Fruit fly (Drosophila melanogaster): ENCODE data around the gene ChAT.

ChAT gene

dm6 chr3R:18758548-18759257 is 53.4 kb downstream of the ChAT start, which contains the start of gene Epg5 (continued):
- no peak for TF ChIP-seq fd3F (GFP tag; optimal IDR thresholded peaks at IDR 0.05)
- no peak for TF ChIP-seq Lim3 (GFP tag; IDR thresholded peaks at IDR 0.05)
- TF ChIP-seq CG7745 (tag; optimal IDR thresholded peaks at IDR 0.05): no peak
- TF ChIP-seq CG10431 (GFP tag; optimal IDR thresholded peaks at IDR 0.05): no peak
- no peak for TF ChIP-seq sug (tag; optimal IDR thresholded peaks at IDR 0.05)
- peak; percentile 97 for TF ChIP-seq row (GFP tag; IDR thresholded peaks at IDR 0.05)
- TF ChIP-seq CG6791 (GFP tag; IDR thresholded peaks at IDR 0.05; ENCODE audit: partially characterized antibody): peak; percentile 95
- TF ChIP-seq Doc3 (GFP tag; IDR thresholded peaks at IDR 0.05; ENCODE audit: partially characterized antibody): peak; percentile 99
- no peak for TF ChIP-seq CG6854 (GFP tag; optimal IDR thresholded peaks at IDR 0.05)
- no peak for TF ChIP-seq ATbp (GFP tag; optimal IDR thresholded peaks at IDR 0.05)
- TF ChIP-seq grau (tag; optimal IDR thresholded peaks at IDR 0.05): no peak
- no peak for TF ChIP-seq CG10979 (tag; optimal IDR thresholded peaks at IDR 0.05)
- TF ChIP-seq sqz (GFP tag; optimal IDR thresholded peaks at IDR 0.05): no peak
- TF ChIP-seq CG14710 (tag; optimal IDR thresholded peaks at IDR 0.05): no peak
- TF ChIP-seq en (GFP tag; optimal IDR thresholded peaks at IDR 0.05): no peak
- peak; percentile 65 for TF ChIP-seq Xrp1 (GFP tag; IDR thresholded peaks at IDR 0.05)
- TF ChIP-seq Fer2 (tag; optimal IDR thresholded peaks at IDR 0.05): peak; percentile 50
- no peak for TF ChIP-seq Atf6 (GFP tag; IDR thresholded peaks at IDR 0.05)
- peak; percentile 83 for TF ChIP-seq MBD-R2 (GFP tag; IDR thresholded peaks at IDR 0.05)
- TF ChIP-seq Spps (tag; optimal IDR thresholded peaks at IDR 0.05): peak; percentile 4
- no peak for TF ChIP-seq CG17568 (GFP tag; optimal IDR thresholded peaks at IDR 0.05)
- TF ChIP-seq sim (GFP tag; IDR thresholded peaks at IDR 0.05): no peak
- peak; percentile 78 for TF ChIP-seq Dref (GFP tag; IDR thresholded peaks at IDR 0.05)
- TF ChIP-seq Sox100B (GFP tag; optimal IDR thresholded peaks at IDR 0.05): no peak
- TF ChIP-seq CG13624 (GFP tag; optimal IDR thresholded peaks at IDR 0.05): peak; percentile 83
- peak; percentile 69 for TF ChIP-seq Dad (GFP tag; optimal IDR thresholded peaks at IDR 0.05)
- peak; percentile 95 for TF ChIP-seq sens (GFP tag)
- TF ChIP-seq NC2α (GFP tag; optimal IDR thresholded peaks at IDR 0.05): no peak
- peak; percentile 70 for TF ChIP-seq CG16815 (GFP tag; optimal IDR thresholded peaks at IDR 0.05)
- TF ChIP-seq D19A (tag; optimal IDR thresholded peaks at IDR 0.05): no peak
- no peak for TF ChIP-seq CG2199 (GFP tag; IDR thresholded peaks at IDR 0.05)
- peak; percentile 62 for TF ChIP-seq CG7786 (GFP tag; optimal IDR thresholded peaks at IDR 0.05)
- TF ChIP-seq Asciz (GFP tag; optimal IDR thresholded peaks at IDR 0.05): no peak
- TF ChIP-seq CG17612 (GFP tag; IDR thresholded peaks at IDR 0.05): 0 out of 2 replicates have a peak, but pooled peaks have one; percentile 17
- no peak for TF ChIP-seq CG6254 (GFP tag; optimal IDR thresholded peaks at IDR 0.05)
- TF ChIP-seq Neu2 (GFP tag; optimal IDR thresholded peaks at IDR 0.05; ENCODE audit: borderline replicate concordance): no peak
- TF ChIP-seq Taf1 (GFP tag; IDR thresholded peaks at IDR 0.05): no peak; the same call in 1 of the 2 replicates
- peak; percentile 59 for TF ChIP-seq Dek (tag; optimal IDR thresholded peaks at IDR 0.05)
- TF ChIP-seq Nf-YC (tag; optimal IDR thresholded peaks at IDR 0.05): no peak
- TF ChIP-seq CG7271 (tag; optimal IDR thresholded peaks at IDR 0.05): no peak
- peak; percentile 4 for TF ChIP-seq CG17186 (GFP tag; optimal IDR thresholded peaks at IDR 0.05)
- peak; percentile 68 for TF ChIP-seq CG31224 (GFP tag; IDR thresholded peaks at IDR 0.05)
- no peak for TF ChIP-seq pros (GFP tag; optimal IDR thresholded peaks at IDR 0.05)
- peak; percentile 53 for TF ChIP-seq luna (GFP tag; optimal IDR thresholded peaks at IDR 0.05)
- peak; percentile 85 for TF ChIP-seq CG4617 (GFP tag; optimal IDR thresholded peaks at IDR 0.05; ENCODE audit: borderline replicate concordance)
- peak; percentile 73 for TF ChIP-seq az2 (GFP tag; optimal IDR thresholded peaks at IDR 0.05)
- TF ChIP-seq emc (GFP tag; optimal IDR thresholded peaks at IDR 0.05): peak; percentile 8
- TF ChIP-seq sd (tag; optimal IDR thresholded peaks at IDR 0.05): no peak
- TF ChIP-seq eve (GFP tag; optimal IDR thresholded peaks at IDR 0.05): no peak
- peak; percentile 43 for TF ChIP-seq Drgx (GFP tag; IDR thresholded peaks at IDR 0.05)

All from whole organism, embryonic.